Fruit fly (Drosophila melanogaster) whole organism, embryonic: ENCODE results near the gene velo.
A peak's percentile ranks its signal among the peaks of the same experiment; 100 is the strongest.

Experiments
- Ada2b ChIP-seq: fragments of 200-800 bp; sonication (Bioruptor generic); IDR thresholded peaks from 2 replicates; pipeline ENCODE4 v1.3.6; 2022; ENCODE audit warnings: missing biosample characterization, missing genetic modification characterization
- Aef1 ChIP-seq: fragments of 200-800 bp; sonication (Bioruptor generic); IDR thresholded peaks from 3 replicates; pipeline ENCODE4 v1.3.6; 2022; ENCODE audit warnings: missing biosample characterization, missing genetic modification characterization
- CG10267 ChIP-seq: fragments of 200-800 bp; sonication (Bioruptor generic); optimal IDR thresholded peaks from 2 replicates; lab custom pipeline; 2018; ENCODE audit warnings: missing biosample characterization, mild to moderate bottlenecking, missing genetic modification characterization, moderate library complexity
- CG10366 ChIP-seq: fragments of 200-800 bp; sonication (Bioruptor generic); IDR thresholded peaks from 2 replicates; pipeline ENCODE4 v1.3.6; 2022; ENCODE audit warnings: missing biosample characterization, missing genetic modification characterization
- CG11456 ChIP-seq: fragments of 200-800 bp; sonication (Bioruptor generic); IDR thresholded peaks from 3 replicates; pipeline ENCODE4 v1.3.6; 2022; ENCODE audit warnings: missing biosample characterization, missing genetic modification characterization
- CG13424 ChIP-seq: fragments of 200-800 bp; sonication (Bioruptor generic); optimal IDR thresholded peaks from 2 replicates; lab custom pipeline; 2019; ENCODE audit warnings: missing biosample characterization, mild to moderate bottlenecking, missing genetic modification characterization, moderate library complexity
- CG17359 ChIP-seq: fragments of 200-800 bp; sonication (Bioruptor generic); optimal IDR thresholded peaks from 3 replicates; lab custom pipeline; 2018; ENCODE audit warnings: missing biosample characterization, mild to moderate bottlenecking, missing genetic modification characterization, moderate library complexity
- CG17361 ChIP-seq: fragments of 200-800 bp; sonication (Bioruptor generic); IDR thresholded peaks from 3 replicates; pipeline ENCODE4 v1.3.6; 2022; ENCODE audit warnings: missing biosample characterization, missing genetic modification characterization
- CG18262 ChIP-seq: fragments of 200-800 bp; optimal IDR thresholded peaks from 3 replicates; lab custom pipeline; 2019; ENCODE audit warnings: missing biosample characterization, mild to moderate bottlenecking, missing genetic modification characterization, moderate library complexity
- CG2120 ChIP-seq: fragments of 200-800 bp; sonication (Bioruptor generic); optimal IDR thresholded peaks from 3 replicates; lab custom pipeline; 2016; ENCODE audit warnings: missing biosample characterization, missing genetic modification characterization
- CG2712 ChIP-seq: fragments of 200-800 bp; optimal IDR thresholded peaks from 3 replicates; lab custom pipeline; 2019; ENCODE audit warnings: missing biosample characterization, mild to moderate bottlenecking, missing genetic modification characterization, moderate library complexity
- CG30403 ChIP-seq: fragments of 200-800 bp; sonication (Bioruptor generic); optimal IDR thresholded peaks from 3 replicates; lab custom pipeline; 2016; ENCODE audit warnings: missing biosample characterization, missing genetic modification characterization
- CG31224 ChIP-seq: fragments of 200-800 bp; sonication (Bioruptor generic); IDR thresholded peaks from 2 replicates; pipeline ENCODE4 v1.3.6; 2022; ENCODE audit warnings: missing biosample characterization, missing genetic modification characterization
- CG31441 ChIP-seq: fragments of 200-800 bp; sonication (Bioruptor generic); IDR thresholded peaks from 2 replicates; pipeline ENCODE4 v1.3.6; 2022; ENCODE audit warnings: missing biosample characterization, missing genetic modification characterization
- CG4730 ChIP-seq: fragments of 200-800 bp; sonication (Bioruptor generic); IDR thresholded peaks from 2 replicates; pipeline ENCODE4 v1.3.6; 2022; ENCODE audit warnings: missing biosample characterization, missing genetic modification characterization
- CG6689 ChIP-seq: fragments of 200-800 bp; sonication (Bioruptor generic); IDR thresholded peaks from 2 replicates; pipeline ENCODE4 v1.3.6; 2022; ENCODE audit warnings: missing biosample characterization, missing genetic modification characterization
- CG7357 ChIP-seq: fragments of 200-800 bp; sonication (Bioruptor generic); IDR thresholded peaks from 3 replicates; pipeline ENCODE4 v1.3.6; 2022; ENCODE audit warnings: missing biosample characterization, missing genetic modification characterization
- CG7786 ChIP-seq: fragments of 200-800 bp; sonication (Bioruptor generic); optimal IDR thresholded peaks from 2 replicates; lab custom pipeline; 2016; ENCODE audit warnings: missing biosample characterization, missing genetic modification characterization
- CG7839 ChIP-seq: fragments of 200-800 bp; sonication (Bioruptor generic); optimal IDR thresholded peaks from 3 replicates; lab custom pipeline; 2018; ENCODE audit warnings: missing biosample characterization, mild to moderate bottlenecking, missing genetic modification characterization, moderate library complexity
- CG8359 ChIP-seq: fragments of 200-800 bp; sonication (Bioruptor generic); optimal IDR thresholded peaks from 2 replicates; lab custom pipeline; 2017; ENCODE audit warnings: missing biosample characterization, mild to moderate bottlenecking, missing genetic modification characterization, borderline replicate concordance
- CG9727 ChIP-seq: fragments of 200-800 bp; sonication (Bioruptor generic); optimal IDR thresholded peaks from 3 replicates; lab custom pipeline; 2017; ENCODE audit warnings: missing biosample characterization, mild to moderate bottlenecking, missing genetic modification characterization
- CkIIα-i1 ChIP-seq: fragments of 200-800 bp; sonication (Bioruptor generic); IDR thresholded peaks from 2 replicates; pipeline ENCODE4 v1.3.6; 2022; ENCODE audit warnings: missing biosample characterization, missing genetic modification characterization
- Drgx ChIP-seq: fragments of 200-800 bp; sonication (Bioruptor generic); IDR thresholded peaks from 2 replicates; pipeline ENCODE4 v1.3.6; 2022; ENCODE audit warnings: missing biosample characterization, missing genetic modification characterization
- Fer2 ChIP-seq: fragments of 200-800 bp; sonication (Bioruptor generic); optimal IDR thresholded peaks from 2 replicates; lab custom pipeline; 2018; ENCODE audit warnings: missing biosample characterization, mild to moderate bottlenecking, missing genetic modification characterization, moderate library complexity
- Max ChIP-seq: fragments of 200-800 bp; sonication (Bioruptor generic); optimal IDR thresholded peaks from 2 replicates; lab custom pipeline; 2016; ENCODE audit warnings: missing biosample characterization, mild to moderate bottlenecking, missing genetic modification characterization
- Myb ChIP-seq: fragments of 200-800 bp; sonication (Bioruptor generic); optimal IDR thresholded peaks from 2 replicates; lab custom pipeline; 2016; ENCODE audit warnings: missing biosample characterization, missing genetic modification characterization
- NC2β ChIP-seq: fragments of 200-800 bp; sonication (Bioruptor generic); optimal IDR thresholded peaks from 2 replicates; lab custom pipeline; 2016; ENCODE audit warnings: missing biosample characterization, missing genetic modification characterization
- Oli ChIP-seq: fragments of 200-800 bp; sonication (Bioruptor generic); optimal IDR thresholded peaks from 2 replicates; lab custom pipeline; 2018; ENCODE audit warnings: missing biosample characterization, mild to moderate bottlenecking, missing genetic modification characterization, moderate library complexity
- Sox100B ChIP-seq: fragments of 200-800 bp; sonication (Bioruptor generic); optimal IDR thresholded peaks from 3 replicates; lab custom pipeline; 2018; ENCODE audit warnings: missing biosample characterization, mild to moderate bottlenecking, missing genetic modification characterization
- Spps ChIP-seq: fragments of 200-800 bp; sonication (Bioruptor generic); optimal IDR thresholded peaks from 2 replicates; lab custom pipeline; 2018; ENCODE audit warnings: missing biosample characterization, mild to moderate bottlenecking, missing genetic modification characterization
- Xbp1 ChIP-seq: fragments of 200-800 bp; sonication (Bioruptor generic); optimal IDR thresholded peaks from 3 replicates; lab custom pipeline; 2016; ENCODE audit warnings: missing biosample characterization, mild to moderate bottlenecking, missing genetic modification characterization
- Xrp1 ChIP-seq: fragments of 200-800 bp; sonication (Bioruptor generic); IDR thresholded peaks from 2 replicates; pipeline ENCODE4 v1.3.6; 2022; ENCODE audit warnings: missing biosample characterization, missing genetic modification characterization
- ara ChIP-seq: fragments of 200-800 bp; sonication (Bioruptor generic); IDR thresholded peaks from 2 replicates; pipeline ENCODE4 v1.3.6; 2022; ENCODE audit warnings: missing biosample characterization, missing genetic modification characterization
- ase ChIP-seq: fragments of 200-800 bp; sonication (Bioruptor generic); IDR thresholded peaks from 3 replicates; pipeline ENCODE4 v1.3.6; 2022; ENCODE audit warnings: missing biosample characterization, missing genetic modification characterization
- bab2 ChIP-seq: fragments of 200-800 bp; sonication (Bioruptor generic); optimal IDR thresholded peaks from 2 replicates; lab custom pipeline; 2016; ENCODE audit warnings: missing biosample characterization, missing genetic modification characterization
- bsh ChIP-seq, 2 experiments: fragments of 200-800 bp; sonication (Bioruptor generic); optimal IDR thresholded peaks; 2 replicates each; lab custom pipeline; 2017 to 2018; ENCODE audit warnings: mild to moderate bottlenecking in 2 of 2, missing biosample characterization in 2 of 2, missing genetic modification characterization in 2 of 2, moderate library complexity in 1 of 2
- corto ChIP-seq: fragments of 200-800 bp; sonication (Bioruptor generic); optimal IDR thresholded peaks from 2 replicates; lab custom pipeline; 2016; ENCODE audit warnings: missing biosample characterization, mild to moderate bottlenecking, missing genetic modification characterization, moderate library complexity
- dpn ChIP-seq, 2 experiments: fragments of 200-800 bp; sonication (Bioruptor generic); optimal IDR thresholded peaks; 3 replicates each; lab custom pipeline; 2016; ENCODE audit warnings: missing biosample characterization in 2 of 2, missing genetic modification characterization in 2 of 2
- gfzf ChIP-seq: fragments of 200-800 bp; sonication (Bioruptor generic); optimal IDR thresholded peaks from 2 replicates; lab custom pipeline; 2016; ENCODE audit warnings: missing biosample characterization, mild to moderate bottlenecking, missing genetic modification characterization, moderate library complexity
- grau ChIP-seq: fragments of 200-800 bp; optimal IDR thresholded peaks from 3 replicates; lab custom pipeline; 2019; ENCODE audit warnings: missing biosample characterization, mild to moderate bottlenecking, missing genetic modification characterization, moderate library complexity
- ind ChIP-seq: fragments of 200-800 bp; sonication (Bioruptor generic); optimal IDR thresholded peaks from 3 replicates; lab custom pipeline; 2016; ENCODE audit warnings: missing biosample characterization, missing genetic modification characterization
- nmo ChIP-seq: fragments of 200-800 bp; sonication (Bioruptor generic); optimal IDR thresholded peaks from 2 replicates; lab custom pipeline; 2018; ENCODE audit warnings: missing biosample characterization, mild to moderate bottlenecking, missing genetic modification characterization, moderate library complexity
- oc ChIP-seq: fragments of 200-800 bp; sonication (Bioruptor generic); optimal IDR thresholded peaks from 2 replicates; lab custom pipeline; 2018; ENCODE audit warnings: missing biosample characterization, mild to moderate bottlenecking, missing genetic modification characterization, moderate library complexity
- pb ChIP-seq: fragments of 200-800 bp; sonication (Bioruptor generic); optimal IDR thresholded peaks from 3 replicates; lab custom pipeline; 2016; ENCODE audit warnings: missing biosample characterization, missing genetic modification characterization
- phol ChIP-seq: fragments of 200-800 bp; sonication (Bioruptor generic); optimal IDR thresholded peaks from 3 replicates; lab custom pipeline; 2018; ENCODE audit warnings: missing biosample characterization, mild to moderate bottlenecking, missing genetic modification characterization, moderate library complexity
- ranshi ChIP-seq: fragments of 200-800 bp; sonication (Bioruptor generic); IDR thresholded peaks from 2 replicates; pipeline ENCODE4 v1.3.6; 2022; ENCODE audit warnings: missing biosample characterization, missing genetic modification characterization
- ro ChIP-seq: fragments of 200-800 bp; sonication (Bioruptor generic); IDR thresholded peaks from 2 replicates; pipeline ENCODE4 v1.3.6; 2022; ENCODE audit warnings: missing biosample characterization, missing genetic modification characterization
- slbo ChIP-seq: fragments of 200-800 bp; sonication (Bioruptor generic); IDR thresholded peaks from 2 replicates; pipeline ENCODE4 v1.3.6; 2022; ENCODE audit warnings: missing biosample characterization, missing genetic modification characterization
- ssp ChIP-seq: fragments of 200-800 bp; sonication (Bioruptor generic); IDR thresholded peaks from 2 replicates; pipeline ENCODE4 v1.3.6; 2022; ENCODE audit warnings: missing biosample characterization, missing genetic modification characterization
- tap ChIP-seq: fragments of 200-800 bp; optimal IDR thresholded peaks from 3 replicates; lab custom pipeline; 2019; ENCODE audit warnings: missing biosample characterization, mild to moderate bottlenecking, missing genetic modification characterization, moderate library complexity
- vvl ChIP-seq: fragments of 200-800 bp; sonication (Bioruptor generic); IDR thresholded peaks from 2 replicates; pipeline ENCODE4 v1.3.6; 2022; ENCODE audit warnings: missing biosample characterization, missing genetic modification characterization

The velo gene

DNA sequence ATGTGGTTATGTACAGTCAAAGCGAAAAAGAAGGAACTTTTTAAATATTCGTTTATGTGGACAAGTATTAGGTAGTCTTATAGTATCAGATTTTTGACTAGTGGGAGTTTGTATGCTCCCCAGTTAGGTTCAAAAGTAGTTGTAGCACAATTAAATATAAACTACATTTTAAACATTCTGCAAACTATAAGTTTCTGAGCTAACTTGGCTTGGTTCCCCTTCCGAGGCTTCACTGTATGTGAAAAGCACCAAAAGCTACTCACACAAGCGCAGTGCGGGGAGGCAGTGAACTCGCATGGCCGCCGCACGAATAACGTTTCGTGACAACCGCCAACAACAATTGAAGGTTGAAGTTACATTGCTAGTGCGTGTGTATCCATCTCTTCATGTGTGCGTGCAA, 25.1 kb upstream of the velo start:
- TF ChIP-seq bsh (GFP tag; optimal IDR thresholded peaks at IDR 0.05; lab: Kevin White, UChicago) (peak in 1 of 2 experiments; percentile 0), bab2 (GFP tag; lab: Kevin White, UChicago) (peak; percentile 20), CG30403 (GFP tag; lab: Kevin White, UChicago) (peak; percentile 14), Max (GFP tag; lab: Kevin White, UChicago) (no peak), CG2712 (peak; percentile 5), CG9727 (GFP tag; lab: Kevin White, UChicago) (no peak), pb (GFP tag; lab: Kevin White, UChicago) (no peak), CkIIα-i1 (GFP tag; lab: Robert Waterston, UW) (no peak), ro (GFP tag; lab: Robert Waterston, UW) (no peak), Ada2b (GFP tag; lab: Robert Waterston, UW) (peak; percentile 40; the same call in 1 of the 2 replicates), Spps (tag; lab: Kevin White, UChicago) (no peak), Oli (peak; percentile 25), oc (tag; lab: Kevin White, UChicago) (no peak), slbo (no peak), CG31441 (0 out of 2 replicates have a peak, but pooled peaks have one; percentile 10), vvl (GFP tag; lab: Robert Waterston, UW) (peak; percentile 68), CG31224 (GFP tag; lab: Robert Waterston, UW) (no peak), Xbp1 (GFP tag; lab: Kevin White, UChicago) (peak; percentile 9), CG13424 (tag; lab: Kevin White, UChicago) (peak; percentile 29), CG17361 (GFP tag; lab: Robert Waterston, UW) (0 out of 3 replicates have a peak, but pooled peaks have one; percentile 35), ara (GFP tag; lab: Robert Waterston, UW) (no peak), NC2β (GFP tag; lab: Kevin White, UChicago) (no peak), corto (no peak), dpn (GFP tag; optimal IDR thresholded peaks at IDR 0.05; lab: Kevin White, UChicago) (peak; percentile 13), CG17359 (peak; percentile 13), Drgx (GFP tag; lab: Robert Waterston, UW) (no peak; the same call in 1 of the 2 replicates), nmo (GFP tag; lab: Kevin White, UChicago) (peak; percentile 12), CG4730 (peak; percentile 17; the same call in 1 of the 2 replicates), CG7357 (GFP tag; lab: Robert Waterston, UW) (peak; percentile 50; the same call in 1 of the 3 replicates), Fer2 (tag; lab: Kevin White, UChicago) (peak; percentile 9), Sox100B (peak; percentile 19), ind (GFP tag; lab: Kevin White, UChicago) (peak; percentile 6), CG8359 (GFP tag; lab: Kevin White, UChicago) (no peak), Myb (GFP tag; lab: Kevin White, UChicago) (no peak), Xrp1 (GFP tag; lab: Robert Waterston, UW) (peak; percentile 32; the same call in 1 of the 2 replicates), tap (tag; lab: Kevin White, UChicago) (peak; percentile 12), CG2120 (GFP tag; lab: Kevin White, UChicago) (no peak), Aef1 (GFP tag; lab: Robert Waterston, UW) (peak; percentile 25; the same call in 2 of the 3 replicates), ranshi (GFP tag; lab: Robert Waterston, UW) (peak; percentile 14; the same call in 1 of the 2 replicates), CG10267 (tag; lab: Kevin White, UChicago) (no peak), CG7839 (tag; lab: Kevin White, UChicago) (peak; percentile 40), grau (tag; lab: Kevin White, UChicago) (peak; percentile 80), CG18262 (tag; lab: Kevin White, UChicago) (peak; percentile 13), ase (GFP tag; lab: Robert Waterston, UW) (peak; percentile 30; the same call in 1 of the 3 replicates), CG10366 (GFP tag; lab: Robert Waterston, UW) (peak; percentile 9; the same call in 1 of the 2 replicates), CG6689 (peak; percentile 66), ssp (GFP tag; lab: Robert Waterston, UW) (0 out of 2 replicates have a peak, but pooled peaks have one; percentile 8), phol (tag; lab: Kevin White, UChicago) (peak; percentile 23), CG7786 (GFP tag; lab: Kevin White, UChicago) (no peak), CG11456 (no peak), gfzf (no peak)
